Worm (Caenorhabditis elegans) whole organism, L4 larva: ENCODE data around the gene F22F4.4.

ENCODE experiments used
- F10B5.3 ChIP-seq: sonication (generic microtip); optimal IDR thresholded peaks from 2 replicates; lab custom pipeline; 2016; ENCODE audit warnings: mild to moderate bottlenecking, missing genetic modification characterization, missing compliant biosample characterization
- aly-2 ChIP-seq: sonication (generic microtip); optimal IDR thresholded peaks from 2 replicates; lab custom pipeline; 2018; ENCODE audit warnings: missing biosample characterization, missing genetic modification characterization
- arid-1 ChIP-seq: fragments of 200-800 bp; sonication (Bioruptor generic); conservative IDR thresholded peaks from 2 replicates; pipeline ENCODE4 v1.3.6; 2022; ENCODE audit warnings: missing genetic modification reagents, missing genetic modification characterization, missing compliant biosample characterization
- ceh-82 ChIP-seq: sonication (generic microtip); optimal IDR thresholded peaks from 2 replicates; lab custom pipeline; 2017; ENCODE audit warnings: missing biosample characterization, missing genetic modification characterization
- dve-1 ChIP-seq: sonication (generic microtip); optimal IDR thresholded peaks from 2 replicates; lab custom pipeline; 2017; ENCODE audit warnings: antibody characterized with exemption, mild to moderate bottlenecking, missing genetic modification characterization, missing compliant biosample characterization; ENCODE audit not compliant: insufficient read depth
- egl-27 ChIP-seq: sonication (generic microtip); optimal IDR thresholded peaks from 3 replicates; lab custom pipeline; 2017; ENCODE audit warnings: missing biosample characterization, missing genetic modification reagents, missing genetic modification characterization
- lir-3 ChIP-seq: sonication (generic microtip); optimal IDR thresholded peaks from 2 replicates; lab custom pipeline; 2016; ENCODE audit warnings: mild to moderate bottlenecking, missing genetic modification characterization, missing compliant biosample characterization
- pha-4 ChIP-seq, 2 experiments: fragments of 150-350 bp in 1 of 2; fragments of 200-800 bp in 1 of 2; sonication (Bioruptor generic) in 1 of 2; IDR thresholded peaks in 1 of 2; optimal IDR thresholded peaks in 1 of 2; 2 replicates each; pipeline versions ENCODE4 v1.3.6 to Lab custom; 2014 to 2022; ENCODE audit warnings: missing genetic modification characterization in 2 of 2, missing genetic modification reagents in 2 of 2, missing biosample characterization in 1 of 2, missing compliant biosample characterization in 1 of 2

DNA sequence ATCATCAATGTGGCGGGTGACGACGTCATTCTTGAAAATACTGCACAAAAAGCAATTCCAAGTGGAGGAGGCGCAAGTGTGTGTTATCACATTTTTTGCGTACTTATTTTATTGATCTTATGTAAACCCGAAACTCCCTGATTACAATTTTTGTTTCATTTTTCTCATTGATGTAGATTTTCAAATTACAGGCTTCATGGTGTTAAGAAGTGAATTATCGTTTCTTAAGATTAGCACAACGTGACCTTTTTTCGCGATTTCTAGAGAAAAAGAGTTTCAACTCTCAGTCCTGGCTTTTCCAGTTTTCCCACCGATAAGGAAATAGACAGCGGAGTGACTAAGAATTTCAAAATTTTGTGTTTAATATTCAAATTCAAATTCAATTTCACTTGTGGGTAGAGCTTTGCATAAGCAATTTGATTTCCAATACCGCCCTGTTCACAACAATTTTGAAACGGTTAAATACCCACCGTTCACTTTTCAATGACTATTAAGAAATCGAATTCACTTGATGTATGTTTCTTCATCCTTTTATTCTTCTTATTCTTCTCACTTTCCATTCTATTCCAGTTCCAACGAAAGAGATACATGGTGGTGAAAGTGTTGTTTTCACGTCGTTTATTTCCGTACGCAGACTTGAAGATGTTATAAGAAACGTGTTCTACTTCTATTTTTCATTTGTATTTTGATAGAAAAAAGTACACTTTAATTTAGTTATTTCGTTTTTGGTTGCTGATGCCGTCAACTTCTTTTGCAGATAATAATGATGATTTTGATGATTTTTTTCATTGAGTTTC, 25.6 kb upstream of the F22F4.4 start:
- TF ChIP-seq dve-1 (tag; lab: Kevin White, UChicago) (no peak), pha-4 (GFP tag; IDR thresholded peaks at IDR 0.05; lab: Robert Waterston, UW) (no peak), pha-4 (tag; optimal IDR thresholded peaks at IDR 0.05; lab: Kevin White, UChicago) (no peak), ceh-82 (tag; lab: Kevin White, UChicago) (no peak), F10B5.3 (no peak), aly-2 (tag; lab: Kevin White, UChicago) (no peak), arid-1 (GFP tag; lab: Robert Waterston, UW) (no peak), lir-3 (tag; lab: Kevin White, UChicago) (no peak), egl-27 (tag; lab: Kevin White, UChicago) (no peak)
